Fruit fly (Drosophila melanogaster) whole organism, embryonic: ENCODE measurements around the gene Alg7.

Source experiments
- Bgb ChIP-seq: fragments of 200-800 bp; sonication (Bioruptor generic); IDR thresholded peaks from 2 replicates; pipeline ENCODE4 v1.3.6; 2022; ENCODE audit warnings: missing biosample characterization, missing genetic modification characterization; ENCODE audit not compliant: partially characterized antibody
- CG11085 ChIP-seq: fragments of 200-800 bp; sonication (Bioruptor generic); IDR thresholded peaks from 2 replicates; pipeline ENCODE4 v1.3.6; 2022; ENCODE audit warnings: missing biosample characterization, missing genetic modification characterization
- CG13775 ChIP-seq: fragments of 200-800 bp; sonication (Bioruptor generic); optimal IDR thresholded peaks from 3 replicates; lab custom pipeline; 2017; ENCODE audit warnings: missing biosample characterization, mild to moderate bottlenecking, missing genetic modification characterization
- CG16813 ChIP-seq: fragments of 200-800 bp; sonication (Bioruptor generic); IDR thresholded peaks from 3 replicates; pipeline ENCODE4 v1.3.6; 2022; ENCODE audit warnings: missing biosample characterization, missing genetic modification characterization; ENCODE audit not compliant: partially characterized antibody
- CG1792 ChIP-seq: fragments of 200-800 bp; sonication (Bioruptor generic); optimal IDR thresholded peaks from 2 replicates; lab custom pipeline; 2016; ENCODE audit warnings: missing biosample characterization, missing genetic modification characterization
- CG2116 ChIP-seq: fragments of 200-800 bp; sonication (Bioruptor generic); optimal IDR thresholded peaks from 3 replicates; lab custom pipeline; 2018; ENCODE audit warnings: missing biosample characterization, mild to moderate bottlenecking, missing genetic modification characterization
- CG31441 ChIP-seq: fragments of 200-800 bp; sonication (Bioruptor generic); IDR thresholded peaks from 2 replicates; pipeline ENCODE4 v1.3.6; 2022; ENCODE audit warnings: missing biosample characterization, missing genetic modification characterization
- CG34224 ChIP-seq: fragments of 200-800 bp; sonication (Bioruptor generic); IDR thresholded peaks from 3 replicates; pipeline ENCODE4 v1.3.6; 2022; ENCODE audit warnings: missing biosample characterization, missing genetic modification characterization; ENCODE audit not compliant: partially characterized antibody
- CG34422 ChIP-seq: fragments of 200-800 bp; sonication (Bioruptor generic); IDR thresholded peaks from 3 replicates; pipeline ENCODE4 v1.3.6; 2022; ENCODE audit warnings: missing biosample characterization, missing genetic modification characterization
- CG43689 ChIP-seq: fragments of 200-800 bp; sonication (Bioruptor generic); IDR thresholded peaks from 2 replicates; pipeline ENCODE4 v1.3.6; 2022; ENCODE audit warnings: missing biosample characterization, missing genetic modification characterization
- CG4707 ChIP-seq: fragments of 200-800 bp; sonication (Bioruptor generic); optimal IDR thresholded peaks from 2 replicates; lab custom pipeline; 2018; ENCODE audit warnings: missing biosample characterization, mild to moderate bottlenecking, missing genetic modification characterization, moderate library complexity
- CG4730 ChIP-seq: fragments of 200-800 bp; sonication (Bioruptor generic); IDR thresholded peaks from 2 replicates; pipeline ENCODE4 v1.3.6; 2022; ENCODE audit warnings: missing biosample characterization, missing genetic modification characterization
- CG4854 ChIP-seq: fragments of 200-800 bp; sonication (Bioruptor generic); optimal IDR thresholded peaks from 2 replicates; lab custom pipeline; 2016; ENCODE audit warnings: missing biosample characterization, missing genetic modification characterization, inconsistent platforms
- CG6272 ChIP-seq: fragments of 200-800 bp; sonication (Bioruptor generic); IDR thresholded peaks from 2 replicates; pipeline ENCODE4 v1.3.6; 2022; ENCODE audit warnings: missing biosample characterization, missing genetic modification characterization
- CG7745 ChIP-seq: fragments of 200-800 bp; sonication (Bioruptor generic); optimal IDR thresholded peaks from 2 replicates; lab custom pipeline; 2018; ENCODE audit warnings: missing biosample characterization, mild to moderate bottlenecking, missing genetic modification characterization, moderate library complexity
- CG9817 ChIP-seq: fragments of 200-800 bp; sonication (Bioruptor generic); optimal IDR thresholded peaks from 2 replicates; lab custom pipeline; 2018; ENCODE audit warnings: missing biosample characterization, mild to moderate bottlenecking, missing genetic modification characterization, moderate library complexity
- Ets97D ChIP-seq: fragments of 200-800 bp; sonication (Bioruptor generic); optimal IDR thresholded peaks from 3 replicates; lab custom pipeline; 2016; ENCODE audit warnings: missing biosample characterization, missing genetic modification characterization
- Lhr ChIP-seq: fragments of 200-800 bp; sonication (Bioruptor generic); optimal IDR thresholded peaks from 3 replicates; lab custom pipeline; 2017; ENCODE audit warnings: mild to moderate bottlenecking, missing biosample characterization, missing genetic modification reagents, missing genetic modification characterization
- Lim3 ChIP-seq: fragments of 200-800 bp; sonication (Bioruptor generic); IDR thresholded peaks from 2 replicates; pipeline ENCODE4 v1.3.6; 2022; ENCODE audit warnings: missing biosample characterization, missing genetic modification characterization
- NC2α ChIP-seq: fragments of 200-800 bp; sonication (Bioruptor generic); optimal IDR thresholded peaks from 2 replicates; lab custom pipeline; 2016; ENCODE audit warnings: missing biosample characterization, missing genetic modification characterization
- Nf-YA ChIP-seq: fragments of 200-800 bp; sonication (Bioruptor generic); IDR thresholded peaks from 2 replicates; pipeline ENCODE4 v1.3.6; 2022; ENCODE audit warnings: missing biosample characterization, missing genetic modification characterization
- Optix ChIP-seq: fragments of 200-800 bp; sonication (Bioruptor generic); IDR thresholded peaks from 3 replicates; pipeline ENCODE4 v1.3.6; 2022; ENCODE audit warnings: missing biosample characterization, missing genetic modification characterization
- Pdp1 ChIP-seq, 2 experiments: fragments of 200-800 bp; sonication (Bioruptor generic); optimal IDR thresholded peaks; 3 replicates each; lab custom pipeline; 2016; ENCODE audit warnings: missing biosample characterization in 2 of 2, missing genetic modification characterization in 2 of 2, mild to moderate bottlenecking in 1 of 2, moderate library complexity in 1 of 2
- Rx ChIP-seq: fragments of 200-800 bp; sonication (Bioruptor generic); IDR thresholded peaks from 2 replicates; pipeline ENCODE4 v1.3.6; 2022; ENCODE audit warnings: missing biosample characterization, missing genetic modification characterization
- Side ChIP-seq: fragments of 200-800 bp; sonication (Bioruptor generic); optimal IDR thresholded peaks from 2 replicates; lab custom pipeline; 2016; ENCODE audit warnings: missing biosample characterization, missing genetic modification characterization
- Sox102F ChIP-seq: fragments of 200-800 bp; sonication (Bioruptor generic); optimal IDR thresholded peaks from 2 replicates; lab custom pipeline; 2018; ENCODE audit warnings: missing biosample characterization, mild to moderate bottlenecking, missing genetic modification characterization, moderate library complexity
- Sry-β ChIP-seq: fragments of 200-800 bp; sonication (Bioruptor generic); optimal IDR thresholded peaks from 2 replicates; lab custom pipeline; 2018; ENCODE audit warnings: missing biosample characterization, mild to moderate bottlenecking, missing genetic modification characterization, moderate library complexity
- Stat92E ChIP-seq, 3 experiments: fragments of >200 bp in 2 of 3; fragments of 200-800 bp in 1 of 3; sonication (Bioruptor generic) in 1 of 3; optimal IDR thresholded peaks; 2 replicates each; lab custom pipeline; 2017 to 2019; ENCODE audit warnings: missing biosample characterization in 3 of 3, missing genetic modification characterization in 3 of 3, mild to moderate bottlenecking in 1 of 3, moderate library complexity in 1 of 3
- Taf1 ChIP-seq: fragments of 200-800 bp; sonication (Bioruptor generic); IDR thresholded peaks from 2 replicates; pipeline ENCODE4 v1.3.6; 2022; ENCODE audit warnings: missing biosample characterization, missing genetic modification characterization
- bcd ChIP-seq: fragments of 200-800 bp; sonication (Bioruptor generic); optimal IDR thresholded peaks from 2 replicates; lab custom pipeline; 2017; ENCODE audit warnings: missing biosample characterization, mild to moderate bottlenecking, missing genetic modification characterization
- crol ChIP-seq: fragments of 200-800 bp; sonication (Bioruptor generic); IDR thresholded peaks from 2 replicates; pipeline ENCODE4 v1.3.6; 2022; ENCODE audit warnings: missing biosample characterization, missing genetic modification characterization
- dmrt99B ChIP-seq: fragments of 200-800 bp; sonication (Bioruptor generic); optimal IDR thresholded peaks from 2 replicates; lab custom pipeline; 2018; ENCODE audit warnings: missing biosample characterization, mild to moderate bottlenecking, missing genetic modification characterization, moderate library complexity
- dpn ChIP-seq, 2 experiments: fragments of 200-800 bp; sonication (Bioruptor generic); optimal IDR thresholded peaks; 3 replicates each; lab custom pipeline; 2016; ENCODE audit warnings: missing biosample characterization in 2 of 2, missing genetic modification characterization in 2 of 2
- eyg ChIP-seq: fragments of 200-800 bp; sonication (Bioruptor generic); optimal IDR thresholded peaks from 3 replicates; lab custom pipeline; 2016; ENCODE audit warnings: missing biosample characterization, missing genetic modification characterization
- inv ChIP-seq: fragments of 200-800 bp; sonication (Bioruptor generic); IDR thresholded peaks from 2 replicates; pipeline ENCODE4 v1.3.6; 2022; ENCODE audit warnings: missing biosample characterization, missing genetic modification characterization; ENCODE audit not compliant: partially characterized antibody
- nmo ChIP-seq: fragments of 200-800 bp; sonication (Bioruptor generic); optimal IDR thresholded peaks from 2 replicates; lab custom pipeline; 2018; ENCODE audit warnings: missing biosample characterization, mild to moderate bottlenecking, missing genetic modification characterization, moderate library complexity
- pb ChIP-seq: fragments of 200-800 bp; sonication (Bioruptor generic); optimal IDR thresholded peaks from 3 replicates; lab custom pipeline; 2016; ENCODE audit warnings: missing biosample characterization, missing genetic modification characterization
- pita ChIP-seq: fragments of 200-800 bp; sonication (Bioruptor generic); optimal IDR thresholded peaks from 2 replicates; lab custom pipeline; 2017; ENCODE audit warnings: missing biosample characterization, mild to moderate bottlenecking, missing genetic modification characterization
- pum ChIP-seq: fragments of 200-800 bp; sonication (Bioruptor generic); optimal IDR thresholded peaks from 2 replicates; lab custom pipeline; 2016; ENCODE audit warnings: missing biosample characterization, missing genetic modification characterization
- pzg ChIP-seq: fragments of 200-800 bp; sonication (Bioruptor generic); optimal IDR thresholded peaks from 3 replicates; lab custom pipeline; 2018; ENCODE audit warnings: missing biosample characterization, mild to moderate bottlenecking, missing genetic modification characterization, moderate library complexity
- repo ChIP-seq: fragments of 200-800 bp; sonication (Bioruptor generic); optimal IDR thresholded peaks from 2 replicates; lab custom pipeline; 2016; ENCODE audit warnings: missing biosample characterization, missing genetic modification characterization
- rib ChIP-seq: fragments of 200-800 bp; sonication (Bioruptor generic); IDR thresholded peaks from 2 replicates; pipeline ENCODE4 v1.3.6; 2022; ENCODE audit warnings: missing biosample characterization, missing genetic modification characterization
- sens-2 ChIP-seq: fragments of 200-800 bp; sonication (Bioruptor generic); IDR thresholded peaks from 2 replicates; pipeline ENCODE4 v1.3.6; 2022; ENCODE audit warnings: missing biosample characterization, missing genetic modification characterization
- sob ChIP-seq: fragments of 200-800 bp; sonication (Bioruptor generic); IDR thresholded peaks from 2 replicates; pipeline ENCODE4 v1.3.6; 2022; ENCODE audit warnings: missing biosample characterization, missing genetic modification characterization
- trem ChIP-seq: fragments of 200-800 bp; optimal IDR thresholded peaks from 3 replicates; lab custom pipeline; 2019; ENCODE audit warnings: missing biosample characterization, mild to moderate bottlenecking, missing genetic modification characterization, moderate library complexity
- tup ChIP-seq: fragments of 200-800 bp; sonication (Bioruptor generic); optimal IDR thresholded peaks from 2 replicates; lab custom pipeline; 2016; ENCODE audit warnings: missing biosample characterization, mild to moderate bottlenecking, missing genetic modification characterization, moderate library complexity
- twi ChIP-seq: fragments of 200-800 bp; optimal IDR thresholded peaks from 2 replicates; lab custom pipeline; 2019; ENCODE audit warnings: missing biosample characterization, mild to moderate bottlenecking, missing genetic modification characterization, moderate library complexity
- unpg ChIP-seq: fragments of 200-800 bp; sonication (Bioruptor generic); optimal IDR thresholded peaks from 3 replicates; lab custom pipeline; 2018; ENCODE audit warnings: missing biosample characterization, mild to moderate bottlenecking, missing genetic modification characterization, moderate library complexity
- vnd ChIP-seq: fragments of 200-800 bp; sonication (Bioruptor generic); IDR thresholded peaks from 3 replicates; pipeline ENCODE4 v1.3.6; 2022; ENCODE audit warnings: missing biosample characterization, missing genetic modification characterization; ENCODE audit not compliant: partially characterized antibody

The Alg7 gene

dm6 chr2L:13176701-13177249 lies 2.3 kb upstream of the Alg7 start, which contains the start of the genes Sfmbt and CG5439 (continued):
- TF ChIP-seq CG4707 (GFP tag; lab: Kevin White, UChicago) = no peak
- TF ChIP-seq Sox102F (GFP tag; lab: Kevin White, UChicago) = no peak
- TF ChIP-seq CG34224 (GFP tag; lab: Robert Waterston, UW) = no peak; the same call in 2 of the 3 replicates
- peak; percentile 51 for TF ChIP-seq eyg
- peak; percentile 85 for TF ChIP-seq dpn (GFP tag; optimal IDR thresholded peaks at IDR 0.05; lab: Kevin White, UChicago)
- peak; percentile 79 for TF ChIP-seq pum (GFP tag; lab: Kevin White, UChicago)
- 0 out of 3 replicates have a peak, but pooled peaks have one; percentile 26 for TF ChIP-seq Optix (GFP tag; lab: Robert Waterston, UW)
- TF ChIP-seq rib (GFP tag; lab: Robert Waterston, UW) = peak; percentile 85
- TF ChIP-seq CG16813 (GFP tag; lab: Robert Waterston, UW) = peak; percentile 53; the same call in 2 of the 3 replicates
- peak; percentile 54 for TF ChIP-seq Side (GFP tag; lab: Kevin White, UChicago)
- TF ChIP-seq Lhr (GFP tag; lab: Kevin White, UChicago) = peak; percentile 69
- peak; percentile 80 for TF ChIP-seq CG9817 (tag; lab: Kevin White, UChicago)
- peak; percentile 50 for TF ChIP-seq twi (tag; lab: Kevin White, UChicago)
- no peak for TF ChIP-seq Nf-YA (GFP tag; lab: Robert Waterston, UW)
- TF ChIP-seq crol (GFP tag; lab: Robert Waterston, UW) = no peak
- TF ChIP-seq sob = peak; percentile 81
- TF ChIP-seq Ets97D (GFP tag; lab: Kevin White, UChicago) = peak; percentile 81
- peak; percentile 26 for TF ChIP-seq tup (GFP tag; lab: Kevin White, UChicago)
- TF ChIP-seq pb = peak; percentile 60
- no peak; the same call in 1 of the 2 replicates for TF ChIP-seq Taf1
- TF ChIP-seq Rx = no peak; the same call in 1 of the 2 replicates
- TF ChIP-seq inv = peak; percentile 23; the same call in 1 of the 2 replicates
- TF ChIP-seq bcd = no peak
- no peak for TF ChIP-seq vnd
- TF ChIP-seq CG13775 = peak; percentile 88
- TF ChIP-seq repo (GFP tag; lab: Kevin White, UChicago) = peak; percentile 43
- TF ChIP-seq CG11085 = peak; percentile 72
- no peak for TF ChIP-seq CG43689 (GFP tag; lab: Robert Waterston, UW)
- no peak for TF ChIP-seq Lim3 (GFP tag; lab: Robert Waterston, UW)
- peak; percentile 89 for TF ChIP-seq pzg (GFP tag; lab: Kevin White, UChicago)
- TF ChIP-seq nmo (GFP tag; lab: Kevin White, UChicago) = peak; percentile 91
- TF ChIP-seq Stat92E (GFP tag; optimal IDR thresholded peaks at IDR 0.05; lab: Kevin White, UChicago) = peak in 1 of 3 experiments; percentile 30
- TF ChIP-seq CG2116 = peak; percentile 89
- TF ChIP-seq CG6272 (GFP tag; lab: Robert Waterston, UW) = peak; percentile 77
- peak; percentile 70; the same call in 2 of the 3 replicates for TF ChIP-seq CG34422 (GFP tag; lab: Robert Waterston, UW)
- no peak for TF ChIP-seq unpg
- TF ChIP-seq dmrt99B (tag; lab: Kevin White, UChicago) = no peak
- TF ChIP-seq sens-2 (GFP tag; lab: Robert Waterston, UW) = no peak
- no peak for TF ChIP-seq CG7745 (tag; lab: Kevin White, UChicago)
- peak; percentile 57 to 77 for TF ChIP-seq Pdp1 (GFP tag; optimal IDR thresholded peaks at IDR 0.05; lab: Kevin White, UChicago)
- TF ChIP-seq Sry-β (GFP tag; lab: Kevin White, UChicago) = peak; percentile 80
- no peak for TF ChIP-seq pita
- peak; percentile 71 for TF ChIP-seq CG4854 (GFP tag; lab: Kevin White, UChicago)
- TF ChIP-seq CG4730 (GFP tag; lab: Robert Waterston, UW) = no peak
- peak; percentile 100 for TF ChIP-seq CG31441 (GFP tag; lab: Robert Waterston, UW)
- peak; percentile 31 for TF ChIP-seq CG1792 (GFP tag; lab: Kevin White, UChicago)
- TF ChIP-seq trem (tag; lab: Kevin White, UChicago) = peak; percentile 79
- no peak for TF ChIP-seq NC2α (GFP tag; lab: Kevin White, UChicago)
- peak; percentile 44 for TF ChIP-seq Bgb (GFP tag; lab: Robert Waterston, UW)
